Fruit fly (Drosophila melanogaster) whole organism, embryonic: ENCODE measurements around the gene smo.

Experiments
- BtbVII ChIP-seq: fragments of 200-800 bp; sonication (Bioruptor generic); optimal IDR thresholded peaks from 3 replicates; lab custom pipeline; 2017; ENCODE audit warnings: missing biosample characterization, mild to moderate bottlenecking, missing genetic modification characterization
- CG10431 ChIP-seq: fragments of 200-800 bp; sonication (Bioruptor generic); optimal IDR thresholded peaks from 3 replicates; lab custom pipeline; 2018; ENCODE audit warnings: missing biosample characterization, mild to moderate bottlenecking, missing genetic modification characterization
- CG11504 ChIP-seq: fragments of 200-800 bp; sonication (Bioruptor generic); optimal IDR thresholded peaks from 3 replicates; lab custom pipeline; 2019; ENCODE audit warnings: missing biosample characterization, mild to moderate bottlenecking, missing genetic modification characterization, moderate library complexity
- CG11723 ChIP-seq: fragments of 200-800 bp; sonication (Bioruptor generic); optimal IDR thresholded peaks from 2 replicates; lab custom pipeline; 2017; ENCODE audit warnings: missing biosample characterization, mild to moderate bottlenecking, missing genetic modification characterization
- CG13123 ChIP-seq: fragments of 200-800 bp; sonication (Bioruptor generic); optimal IDR thresholded peaks from 2 replicates; lab custom pipeline; 2016; ENCODE audit warnings: missing biosample characterization, missing genetic modification characterization
- CG13287 ChIP-seq: fragments of 200-800 bp; sonication (Bioruptor generic); IDR thresholded peaks from 2 replicates; pipeline ENCODE4 v1.3.6; 2022; ENCODE audit warnings: missing biosample characterization, missing genetic modification characterization; ENCODE audit not compliant: partially characterized antibody
- CG15514 ChIP-seq: fragments of 200-800 bp; sonication (Bioruptor generic); optimal IDR thresholded peaks from 3 replicates; lab custom pipeline; 2017; ENCODE audit warnings: missing biosample characterization, missing genetic modification characterization, mild to moderate bottlenecking, moderate library complexity, missing genetic modification reagents
- CG2116 ChIP-seq: fragments of 200-800 bp; sonication (Bioruptor generic); optimal IDR thresholded peaks from 3 replicates; lab custom pipeline; 2018; ENCODE audit warnings: missing biosample characterization, mild to moderate bottlenecking, missing genetic modification characterization
- CG43689 ChIP-seq: fragments of 200-800 bp; sonication (Bioruptor generic); IDR thresholded peaks from 2 replicates; pipeline ENCODE4 v1.3.6; 2022; ENCODE audit warnings: missing biosample characterization, missing genetic modification characterization
- CG4617 ChIP-seq: fragments of 200-800 bp; sonication (Bioruptor generic); optimal IDR thresholded peaks from 3 replicates; lab custom pipeline; 2016; ENCODE audit warnings: missing biosample characterization, missing genetic modification characterization, borderline replicate concordance
- CG6272 ChIP-seq: fragments of 200-800 bp; sonication (Bioruptor generic); IDR thresholded peaks from 2 replicates; pipeline ENCODE4 v1.3.6; 2022; ENCODE audit warnings: missing biosample characterization, missing genetic modification characterization
- CG6791 ChIP-seq: fragments of 200-800 bp; sonication (Bioruptor generic); IDR thresholded peaks from 3 replicates; pipeline ENCODE4 v1.3.6; 2022; ENCODE audit warnings: missing biosample characterization, missing genetic modification characterization; ENCODE audit not compliant: partially characterized antibody
- CG6854 ChIP-seq: fragments of 200-800 bp; sonication (Bioruptor generic); optimal IDR thresholded peaks from 3 replicates; lab custom pipeline; 2017; ENCODE audit warnings: missing biosample characterization, mild to moderate bottlenecking, missing genetic modification characterization
- CG9215 ChIP-seq: fragments of 200-800 bp; sonication (Bioruptor generic); IDR thresholded peaks from 2 replicates; pipeline ENCODE4 v1.3.6; 2022; ENCODE audit warnings: missing biosample characterization, missing genetic modification characterization
- CG9727 ChIP-seq: fragments of 200-800 bp; sonication (Bioruptor generic); optimal IDR thresholded peaks from 3 replicates; lab custom pipeline; 2017; ENCODE audit warnings: missing biosample characterization, mild to moderate bottlenecking, missing genetic modification characterization
- Dek ChIP-seq: fragments of 200-800 bp; sonication (Bioruptor generic); optimal IDR thresholded peaks from 3 replicates; lab custom pipeline; 2019; ENCODE audit warnings: missing biosample characterization, mild to moderate bottlenecking, missing genetic modification characterization, moderate library complexity
- Doc2 ChIP-seq: fragments of 200-800 bp; sonication (Bioruptor generic); IDR thresholded peaks from 2 replicates; pipeline ENCODE4 v1.3.6; 2022; ENCODE audit warnings: missing biosample characterization, missing genetic modification characterization
- Drgx ChIP-seq: fragments of 200-800 bp; sonication (Bioruptor generic); IDR thresholded peaks from 2 replicates; pipeline ENCODE4 v1.3.6; 2022; ENCODE audit warnings: missing biosample characterization, missing genetic modification characterization
- Hr3 ChIP-seq: fragments of 200-800 bp; sonication (Bioruptor generic); optimal IDR thresholded peaks from 3 replicates; lab custom pipeline; 2016; ENCODE audit warnings: missing biosample characterization, missing genetic modification characterization
- Mad ChIP-seq: fragments of 200-800 bp; sonication (Bioruptor generic); optimal IDR thresholded peaks from 2 replicates; lab custom pipeline; 2016; ENCODE audit warnings: missing biosample characterization, missing genetic modification characterization
- Optix ChIP-seq: fragments of 200-800 bp; sonication (Bioruptor generic); IDR thresholded peaks from 3 replicates; pipeline ENCODE4 v1.3.6; 2022; ENCODE audit warnings: missing biosample characterization, missing genetic modification characterization
- Pdp1 ChIP-seq, 2 experiments: fragments of 200-800 bp; sonication (Bioruptor generic); optimal IDR thresholded peaks; 3 replicates each; lab custom pipeline; 2016; ENCODE audit warnings: missing biosample characterization in 2 of 2, missing genetic modification characterization in 2 of 2, mild to moderate bottlenecking in 1 of 2, moderate library complexity in 1 of 2
- Ptx1 ChIP-seq: fragments of 200-800 bp; sonication (Bioruptor generic); IDR thresholded peaks from 2 replicates; pipeline ENCODE4 v1.3.6; 2022; ENCODE audit warnings: missing biosample characterization, missing genetic modification characterization
- Side ChIP-seq: fragments of 200-800 bp; sonication (Bioruptor generic); optimal IDR thresholded peaks from 2 replicates; lab custom pipeline; 2016; ENCODE audit warnings: missing biosample characterization, missing genetic modification characterization
- Taf1 ChIP-seq: fragments of 200-800 bp; sonication (Bioruptor generic); IDR thresholded peaks from 2 replicates; pipeline ENCODE4 v1.3.6; 2022; ENCODE audit warnings: missing biosample characterization, missing genetic modification characterization
- abd-A ChIP-seq: fragments of 200-800 bp; sonication (Bioruptor generic); optimal IDR thresholded peaks from 3 replicates; lab custom pipeline; 2019; ENCODE audit warnings: missing biosample characterization, mild to moderate bottlenecking, missing genetic modification characterization, moderate library complexity
- aop ChIP-seq: fragments of 200-800 bp; sonication (Bioruptor generic); IDR thresholded peaks from 2 replicates; pipeline ENCODE4 v1.3.6; 2022; ENCODE audit warnings: missing biosample characterization, missing genetic modification characterization
- bigmax ChIP-seq: fragments of 200-800 bp; sonication (Bioruptor generic); optimal IDR thresholded peaks from 2 replicates; lab custom pipeline; 2018; ENCODE audit warnings: missing biosample characterization, mild to moderate bottlenecking, missing genetic modification characterization
- chif ChIP-seq, 2 experiments: fragments of 200-800 bp; sonication (Bioruptor generic); optimal IDR thresholded peaks; 3 replicates each; lab custom pipeline; 2016; ENCODE audit warnings: missing biosample characterization in 2 of 2, missing genetic modification characterization in 2 of 2
- cwo ChIP-seq: fragments of 200-800 bp; sonication (Bioruptor generic); optimal IDR thresholded peaks from 3 replicates; lab custom pipeline; 2017; ENCODE audit warnings: missing biosample characterization, missing genetic modification characterization, mild to moderate bottlenecking, moderate library complexity, missing genetic modification reagents
- danr ChIP-seq: fragments of 200-800 bp; sonication (Bioruptor generic); IDR thresholded peaks from 2 replicates; pipeline ENCODE4 v1.3.6; 2022; ENCODE audit warnings: missing biosample characterization, missing genetic modification characterization
- dm ChIP-seq: fragments of 200-800 bp; sonication (Bioruptor generic); optimal IDR thresholded peaks from 3 replicates; lab custom pipeline; 2016; ENCODE audit warnings: missing biosample characterization, missing genetic modification characterization
- eyg ChIP-seq: fragments of 200-800 bp; sonication (Bioruptor generic); optimal IDR thresholded peaks from 3 replicates; lab custom pipeline; 2016; ENCODE audit warnings: missing biosample characterization, missing genetic modification characterization
- ken ChIP-seq: fragments of 200-800 bp; sonication (Bioruptor generic); IDR thresholded peaks from 3 replicates; pipeline ENCODE4 v1.3.6; 2022; ENCODE audit warnings: missing biosample characterization, missing genetic modification characterization
- kni ChIP-seq: fragments of 200-800 bp; sonication (Bioruptor generic); optimal IDR thresholded peaks from 3 replicates; lab custom pipeline; 2017; ENCODE audit warnings: mild to moderate bottlenecking, missing biosample characterization, missing genetic modification reagents, missing genetic modification characterization
- lov ChIP-seq, 2 experiments: fragments of 200-800 bp in 1 of 2; fragments of >200 bp in 1 of 2; sonication (Bioruptor generic) in 1 of 2; IDR thresholded peaks in 1 of 2; optimal IDR thresholded peaks in 1 of 2; 2 replicates in 1 of 2; 3 replicates in 1 of 2; pipeline versions ENCODE4 v1.3.6 to Lab custom; 2017 to 2022; ENCODE audit warnings: missing biosample characterization in 1 of 2, missing genetic modification characterization in 1 of 2
- maf-S ChIP-seq: fragments of 200-800 bp; sonication (Bioruptor generic); optimal IDR thresholded peaks from 2 replicates; lab custom pipeline; 2016; ENCODE audit warnings: missing biosample characterization, missing genetic modification characterization
- nerfin-1 ChIP-seq: fragments of 200-800 bp; sonication (Bioruptor generic); optimal IDR thresholded peaks from 3 replicates; lab custom pipeline; 2019; ENCODE audit warnings: missing biosample characterization, mild to moderate bottlenecking, missing genetic modification characterization, moderate library complexity
- nerfin-2 ChIP-seq: fragments of 200-800 bp; sonication (Bioruptor generic); IDR thresholded peaks from 2 replicates; pipeline ENCODE4 v1.3.6; 2022; ENCODE audit warnings: missing biosample characterization, missing genetic modification characterization; ENCODE audit not compliant: partially characterized antibody
- ro ChIP-seq: fragments of 200-800 bp; sonication (Bioruptor generic); IDR thresholded peaks from 2 replicates; pipeline ENCODE4 v1.3.6; 2022; ENCODE audit warnings: missing biosample characterization, missing genetic modification characterization
- schlank ChIP-seq: fragments of 200-800 bp; sonication (Bioruptor generic); optimal IDR thresholded peaks from 2 replicates; lab custom pipeline; 2018; ENCODE audit warnings: missing biosample characterization, mild to moderate bottlenecking, missing genetic modification characterization
- sens ChIP-seq: fragments of 200-800 bp; sonication (Bioruptor generic); peaks from one replicate; lab custom pipeline; 2016; ENCODE audit warnings: missing biosample characterization, missing genetic modification characterization
- so ChIP-seq: fragments of 200-800 bp; sonication (Bioruptor generic); IDR thresholded peaks from 3 replicates; pipeline ENCODE4 v1.3.6; 2022; ENCODE audit warnings: missing biosample characterization, missing genetic modification characterization
- sqz ChIP-seq: fragments of 200-800 bp; sonication (Bioruptor generic); optimal IDR thresholded peaks from 3 replicates; lab custom pipeline; 2018; ENCODE audit warnings: missing biosample characterization, mild to moderate bottlenecking, missing genetic modification characterization
- ssp ChIP-seq: fragments of 200-800 bp; sonication (Bioruptor generic); IDR thresholded peaks from 2 replicates; pipeline ENCODE4 v1.3.6; 2022; ENCODE audit warnings: missing biosample characterization, missing genetic modification characterization
- tgo ChIP-seq: fragments of 200-800 bp; sonication (Bioruptor generic); IDR thresholded peaks from 3 replicates; pipeline ENCODE4 v1.3.6; 2022; ENCODE audit warnings: missing biosample characterization, missing genetic modification characterization
- wor ChIP-seq: fragments of 200-800 bp; sonication (Bioruptor generic); IDR thresholded peaks from 2 replicates; pipeline ENCODE4 v1.3.6; 2022; ENCODE audit warnings: missing biosample characterization, missing genetic modification characterization

The smo gene

DNA sequence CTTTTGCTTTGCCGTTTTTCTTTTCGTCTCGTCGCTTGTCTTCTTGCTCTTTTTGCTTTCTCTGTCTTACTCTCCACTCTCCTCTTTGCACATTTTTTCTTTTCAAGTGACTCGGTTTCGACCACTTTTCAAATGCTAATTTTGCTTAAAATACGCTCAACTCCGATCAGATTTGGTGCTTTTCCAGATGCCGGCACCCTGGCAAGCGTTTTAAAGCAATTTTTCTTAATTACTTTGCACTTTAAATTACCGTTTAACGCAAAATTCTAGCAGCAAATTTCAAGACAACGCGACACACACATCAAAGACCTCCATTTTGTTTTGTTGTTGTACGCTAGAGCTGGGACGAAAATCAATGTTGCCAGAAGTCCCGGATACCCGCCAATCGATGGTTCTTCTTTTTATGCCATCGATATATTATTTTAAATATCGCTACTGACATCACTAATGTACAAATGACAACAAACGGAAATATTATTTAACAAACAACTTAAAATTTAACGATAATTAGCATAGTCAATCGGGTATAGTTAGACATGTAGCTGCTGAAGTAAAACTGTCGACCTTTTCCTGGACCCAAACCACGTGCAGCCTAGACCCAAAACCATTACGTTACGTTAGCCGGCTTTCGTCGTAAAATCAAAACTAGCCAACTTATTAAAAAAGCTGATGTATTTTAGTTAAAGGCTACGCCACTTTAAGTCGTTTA lies 26.7 kb upstream of the smo start, which contains the start of gene kis (continued):
- TF ChIP-seq schlank (tag; lab: Kevin White, UChicago) (no peak), CG9727 (peak; percentile 41), ken (GFP tag; lab: Robert Waterston, UW) (no peak), aop (GFP tag; lab: Robert Waterston, UW) (no peak), CG6272 (GFP tag; lab: Robert Waterston, UW) (peak; percentile 66), BtbVII (GFP tag; lab: Kevin White, UChicago) (no peak), eyg (GFP tag; lab: Kevin White, UChicago) (peak; percentile 50), Hr3 (GFP tag; lab: Kevin White, UChicago) (peak; percentile 15), Ptx1 (GFP tag; lab: Robert Waterston, UW) (0 out of 2 replicates have a peak, but pooled peaks have one; percentile 34), CG13123 (no peak), sens (peak; percentile 90), Doc2 (GFP tag; lab: Robert Waterston, UW) (no peak), nerfin-2 (GFP tag; lab: Robert Waterston, UW) (peak; percentile 80), so (GFP tag; lab: Robert Waterston, UW) (peak; percentile 41; the same call in 1 of the 3 replicates)

DNA sequence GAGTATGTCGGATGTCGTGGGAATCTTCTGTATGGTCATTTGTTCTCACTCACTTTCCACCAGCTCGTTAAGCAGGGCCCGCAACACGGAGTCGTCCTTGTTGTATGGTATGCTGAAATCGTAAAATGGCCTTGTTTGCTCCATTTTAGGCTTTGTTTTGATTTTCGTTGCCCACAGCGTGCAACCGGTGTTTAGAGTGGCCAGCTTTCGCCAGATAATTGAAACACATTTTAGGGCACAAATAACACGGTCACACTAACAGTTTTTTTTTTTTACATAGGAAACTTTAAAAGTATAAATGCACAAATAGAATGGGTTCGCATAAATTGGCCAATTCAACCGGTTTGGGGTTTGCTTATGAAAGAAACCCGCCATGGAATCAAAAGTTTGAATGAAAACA lies 25.2 kb upstream of the smo start, which contains the start of gene Rpp30:
Gene Rpp30 (minus strand): TSS at position 200 of the 400 bp plus-strand sequence.
- TF ChIP-seq CG13287 (GFP tag; lab: Robert Waterston, UW) (peak; percentile 63), CG9215 (GFP tag; lab: Robert Waterston, UW) (no peak), ssp (no peak), Optix (GFP tag; lab: Robert Waterston, UW) (no peak), maf-S (GFP tag; lab: Kevin White, UChicago) (no peak), CG2116 (GFP tag; lab: Kevin White, UChicago) (peak; percentile 18), Pdp1 (GFP tag; optimal IDR thresholded peaks at IDR 0.05; lab: Kevin White, UChicago) (peak in 1 of 2 experiments; percentile 9), lov (optimal IDR thresholded peaks at IDR 0.05; lab: Kevin White, UChicago) (no peak), lov (GFP tag; IDR thresholded peaks at IDR 0.05; lab: Robert Waterston, UW) (no peak), CG6854 (GFP tag; lab: Kevin White, UChicago) (no peak), Drgx (GFP tag; lab: Robert Waterston, UW) (no peak), CG15514 (peak; percentile 36), CG11723 (no peak), abd-A (tag; lab: Kevin White, UChicago) (no peak), chif (GFP tag; optimal IDR thresholded peaks at IDR 0.05; lab: Kevin White, UChicago) (no peak), ro (GFP tag; lab: Robert Waterston, UW) (no peak), CG4617 (GFP tag; lab: Kevin White, UChicago) (peak; percentile 40), sqz (GFP tag; lab: Kevin White, UChicago) (peak; percentile 97), CG11504 (peak; percentile 22), CG10431 (GFP tag; lab: Kevin White, UChicago) (no peak), Mad (GFP tag; lab: Kevin White, UChicago) (no peak), Ptx1 (GFP tag; lab: Robert Waterston, UW) (no peak), tgo (GFP tag; lab: Robert Waterston, UW) (no peak), cwo (GFP tag; lab: Kevin White, UChicago) (no peak), bigmax (GFP tag; lab: Kevin White, UChicago) (no peak), Taf1 (GFP tag; lab: Robert Waterston, UW) (no peak), dm (GFP tag; lab: Kevin White, UChicago) (peak; percentile 89), danr (GFP tag; lab: Robert Waterston, UW) (no peak), CG6791 (GFP tag; lab: Robert Waterston, UW) (no peak), sens (no peak), wor (GFP tag; lab: Robert Waterston, UW) (no peak), Side (GFP tag; lab: Kevin White, UChicago) (no peak), Dek (peak; percentile 22), nerfin-2 (GFP tag; lab: Robert Waterston, UW) (no peak), CG43689 (GFP tag; lab: Robert Waterston, UW) (no peak), nerfin-1 (tag; lab: Kevin White, UChicago) (no peak), kni (GFP tag; lab: Kevin White, UChicago) (no peak), eyg (GFP tag; lab: Kevin White, UChicago) (no peak)
